Fruit fly (Drosophila melanogaster) whole organism, embryonic: ENCODE data around the gene sdk.
A peak's percentile ranks its signal among the peaks of the same experiment; 100 is the strongest.

ENCODE experiments used
- B-H2 ChIP-seq: fragments of 200-800 bp; sonication (Bioruptor generic); optimal IDR thresholded peaks from 2 replicates; lab custom pipeline; 2018; ENCODE audit warnings: missing biosample characterization, mild to moderate bottlenecking, missing genetic modification characterization
- Bteb2 ChIP-seq: fragments of 200-800 bp; sonication (Bioruptor generic); optimal IDR thresholded peaks from 2 replicates; lab custom pipeline; 2016; ENCODE audit warnings: missing biosample characterization, missing genetic modification characterization
- CG11093 ChIP-seq: fragments of 200-800 bp; sonication (Bioruptor generic); IDR thresholded peaks from 3 replicates; pipeline ENCODE4 v1.3.6; 2022; ENCODE audit warnings: missing biosample characterization, missing genetic modification characterization
- CG12071 ChIP-seq: fragments of 200-800 bp; sonication (Bioruptor generic); optimal IDR thresholded peaks from 3 replicates; lab custom pipeline; 2018; ENCODE audit warnings: missing biosample characterization, mild to moderate bottlenecking, missing genetic modification characterization
- CG1233 ChIP-seq: fragments of 200-800 bp; sonication (Bioruptor generic); optimal IDR thresholded peaks from 4 replicates; lab custom pipeline; 2018; ENCODE audit warnings: missing biosample characterization, mild to moderate bottlenecking, missing genetic modification characterization
- CG13296 ChIP-seq: fragments of 200-800 bp; sonication (Bioruptor generic); optimal IDR thresholded peaks from 3 replicates; lab custom pipeline; 2018; ENCODE audit warnings: missing biosample characterization, mild to moderate bottlenecking, missing genetic modification characterization
- CG14441 ChIP-seq: fragments of 200-800 bp; sonication (Bioruptor generic); IDR thresholded peaks from 2 replicates; pipeline ENCODE4 v1.3.6; 2022; ENCODE audit warnings: missing biosample characterization, missing genetic modification characterization
- CG15696 ChIP-seq: fragments of 200-800 bp; sonication (Bioruptor generic); optimal IDR thresholded peaks from 2 replicates; lab custom pipeline; 2019; ENCODE audit warnings: missing biosample characterization, mild to moderate bottlenecking, missing genetic modification characterization, moderate library complexity
- CG32767 ChIP-seq: fragments of 200-800 bp; sonication (Bioruptor generic); IDR thresholded peaks from 2 replicates; pipeline ENCODE4 v1.3.6; 2022; ENCODE audit warnings: missing biosample characterization, missing genetic modification characterization
- CG33557 ChIP-seq: fragments of 200-800 bp; sonication (Bioruptor generic); optimal IDR thresholded peaks from 2 replicates; lab custom pipeline; 2019; ENCODE audit warnings: missing biosample characterization, mild to moderate bottlenecking, missing genetic modification characterization, moderate library complexity
- CG3838 ChIP-seq: fragments of 200-800 bp; sonication (Bioruptor generic); optimal IDR thresholded peaks from 3 replicates; lab custom pipeline; 2016; ENCODE audit warnings: missing biosample characterization, missing genetic modification characterization
- CG4404 ChIP-seq: fragments of 200-800 bp; sonication (Bioruptor generic); IDR thresholded peaks from 2 replicates; pipeline ENCODE4 v1.3.6; 2022; ENCODE audit warnings: missing biosample characterization, missing genetic modification characterization
- CG7786 ChIP-seq: fragments of 200-800 bp; sonication (Bioruptor generic); optimal IDR thresholded peaks from 2 replicates; lab custom pipeline; 2016; ENCODE audit warnings: missing biosample characterization, missing genetic modification characterization
- CG9727 ChIP-seq: fragments of 200-800 bp; sonication (Bioruptor generic); optimal IDR thresholded peaks from 3 replicates; lab custom pipeline; 2017; ENCODE audit warnings: missing biosample characterization, mild to moderate bottlenecking, missing genetic modification characterization
- Dad ChIP-seq: fragments of 200-800 bp; sonication (Bioruptor generic); optimal IDR thresholded peaks from 3 replicates; lab custom pipeline; 2016; ENCODE audit warnings: missing biosample characterization, missing genetic modification characterization
- Dip2 ChIP-seq: fragments of 200-800 bp; sonication (Bioruptor generic); IDR thresholded peaks from 2 replicates; pipeline ENCODE4 v1.3.6; 2022; ENCODE audit warnings: missing biosample characterization, missing genetic modification characterization
- Dp ChIP-seq: fragments of 200-800 bp; sonication (Bioruptor generic); optimal IDR thresholded peaks from 2 replicates; lab custom pipeline; 2018; ENCODE audit warnings: missing biosample characterization, mild to moderate bottlenecking, missing genetic modification characterization, moderate library complexity
- E2f2 ChIP-seq: fragments of 200-800 bp; sonication (Bioruptor generic); IDR thresholded peaks from 2 replicates; pipeline ENCODE4 v1.3.6; 2022; ENCODE audit warnings: missing biosample characterization, missing genetic modification characterization
- Fer1 ChIP-seq: fragments of 200-800 bp; sonication (Bioruptor generic); optimal IDR thresholded peaks from 2 replicates; lab custom pipeline; 2017; ENCODE audit warnings: missing biosample characterization, mild to moderate bottlenecking, missing genetic modification characterization
- Fer2 ChIP-seq: fragments of 200-800 bp; sonication (Bioruptor generic); optimal IDR thresholded peaks from 2 replicates; lab custom pipeline; 2018; ENCODE audit warnings: missing biosample characterization, mild to moderate bottlenecking, missing genetic modification characterization, moderate library complexity
- Fer3 ChIP-seq: fragments of 200-800 bp; sonication (Bioruptor generic); optimal IDR thresholded peaks from 2 replicates; lab custom pipeline; 2018; ENCODE audit warnings: missing biosample characterization, mild to moderate bottlenecking, missing genetic modification characterization, moderate library complexity
- HLHmδ ChIP-seq: fragments of 200-800 bp; sonication (Bioruptor generic); optimal IDR thresholded peaks from 2 replicates; lab custom pipeline; 2018; ENCODE audit warnings: missing biosample characterization, mild to moderate bottlenecking, missing genetic modification characterization, moderate library complexity
- Hey ChIP-seq: fragments of 200-800 bp; sonication (Bioruptor generic); optimal IDR thresholded peaks from 3 replicates; lab custom pipeline; 2018; ENCODE audit warnings: missing biosample characterization, mild to moderate bottlenecking, missing genetic modification characterization
- Nf-YB ChIP-seq: fragments of 200-800 bp; sonication (Bioruptor generic); optimal IDR thresholded peaks from 3 replicates; lab custom pipeline; 2019; ENCODE audit warnings: missing biosample characterization, mild to moderate bottlenecking, missing genetic modification characterization, moderate library complexity
- Optix ChIP-seq: fragments of 200-800 bp; sonication (Bioruptor generic); IDR thresholded peaks from 3 replicates; pipeline ENCODE4 v1.3.6; 2022; ENCODE audit warnings: missing biosample characterization, missing genetic modification characterization
- PHDP ChIP-seq: fragments of 200-800 bp; sonication (Bioruptor generic); optimal IDR thresholded peaks from 3 replicates; lab custom pipeline; 2018; ENCODE audit warnings: missing biosample characterization, mild to moderate bottlenecking, missing genetic modification characterization, moderate library complexity
- Rfx ChIP-seq: fragments of 200-800 bp; sonication (Bioruptor generic); IDR thresholded peaks from 2 replicates; pipeline ENCODE4 v1.3.6; 2022; ENCODE audit warnings: missing biosample characterization, missing genetic modification characterization
- Rx ChIP-seq: fragments of 200-800 bp; sonication (Bioruptor generic); IDR thresholded peaks from 2 replicates; pipeline ENCODE4 v1.3.6; 2022; ENCODE audit warnings: missing biosample characterization, missing genetic modification characterization
- Ssrp ChIP-seq: fragments of 200-800 bp; sonication (Bioruptor generic); optimal IDR thresholded peaks from 2 replicates; lab custom pipeline; 2018; ENCODE audit warnings: missing biosample characterization, mild to moderate bottlenecking, missing genetic modification characterization, moderate library complexity
- al ChIP-seq: fragments of 200-800 bp; sonication (Bioruptor generic); IDR thresholded peaks from 2 replicates; pipeline ENCODE4 v1.3.6; 2022; ENCODE audit warnings: missing biosample characterization, missing genetic modification characterization
- ara ChIP-seq: fragments of 200-800 bp; sonication (Bioruptor generic); IDR thresholded peaks from 2 replicates; pipeline ENCODE4 v1.3.6; 2022; ENCODE audit warnings: missing biosample characterization, missing genetic modification characterization
- bab2 ChIP-seq: fragments of 200-800 bp; sonication (Bioruptor generic); optimal IDR thresholded peaks from 2 replicates; lab custom pipeline; 2016; ENCODE audit warnings: missing biosample characterization, missing genetic modification characterization
- bigmax ChIP-seq: fragments of 200-800 bp; sonication (Bioruptor generic); optimal IDR thresholded peaks from 2 replicates; lab custom pipeline; 2018; ENCODE audit warnings: missing biosample characterization, mild to moderate bottlenecking, missing genetic modification characterization
- chinmo ChIP-seq: fragments of 200-800 bp; sonication (Bioruptor generic); IDR thresholded peaks from 4 replicates; pipeline ENCODE4 v1.3.6; 2022; ENCODE audit warnings: missing biosample characterization, missing genetic modification characterization; ENCODE audit not compliant: partially characterized antibody
- fd3F ChIP-seq: fragments of 200-800 bp; sonication (Bioruptor generic); optimal IDR thresholded peaks from 2 replicates; lab custom pipeline; 2018; ENCODE audit warnings: missing biosample characterization, mild to moderate bottlenecking, missing genetic modification characterization, moderate library complexity
- h ChIP-seq: fragments of >200 bp; optimal IDR thresholded peaks from 2 replicates; lab custom pipeline; 2017
- hb ChIP-seq: fragments of 200-800 bp; sonication (Bioruptor generic); IDR thresholded peaks from 3 replicates; pipeline ENCODE4 v1.3.6; 2022; ENCODE audit warnings: missing biosample characterization, missing genetic modification characterization; ENCODE audit not compliant: partially characterized antibody
- hkb ChIP-seq, 2 experiments: fragments of 200-800 bp in 1 of 2; fragments of >200 bp in 1 of 2; sonication (Bioruptor generic) in 1 of 2; IDR thresholded peaks in 1 of 2; optimal IDR thresholded peaks in 1 of 2; 2 replicates each; pipeline versions ENCODE4 v1.3.6 to Lab custom; 2017 to 2022; ENCODE audit warnings: missing biosample characterization in 1 of 2, missing genetic modification characterization in 1 of 2
- kni ChIP-seq: fragments of 200-800 bp; sonication (Bioruptor generic); optimal IDR thresholded peaks from 3 replicates; lab custom pipeline; 2017; ENCODE audit warnings: mild to moderate bottlenecking, missing biosample characterization, missing genetic modification reagents, missing genetic modification characterization
- lbe ChIP-seq: fragments of 200-800 bp; sonication (Bioruptor generic); optimal IDR thresholded peaks from 2 replicates; lab custom pipeline; 2016; ENCODE audit warnings: missing biosample characterization, mild to moderate bottlenecking, missing genetic modification characterization
- onecut ChIP-seq: fragments of 200-800 bp; sonication (Bioruptor generic); IDR thresholded peaks from 2 replicates; pipeline ENCODE4 v1.3.6; 2022; ENCODE audit warnings: missing biosample characterization, missing genetic modification characterization
- phol ChIP-seq: fragments of 200-800 bp; sonication (Bioruptor generic); optimal IDR thresholded peaks from 3 replicates; lab custom pipeline; 2018; ENCODE audit warnings: missing biosample characterization, mild to moderate bottlenecking, missing genetic modification characterization, moderate library complexity
- ranshi ChIP-seq: fragments of 200-800 bp; sonication (Bioruptor generic); IDR thresholded peaks from 2 replicates; pipeline ENCODE4 v1.3.6; 2022; ENCODE audit warnings: missing biosample characterization, missing genetic modification characterization
- ro ChIP-seq: fragments of 200-800 bp; sonication (Bioruptor generic); IDR thresholded peaks from 2 replicates; pipeline ENCODE4 v1.3.6; 2022; ENCODE audit warnings: missing biosample characterization, missing genetic modification characterization
- slbo ChIP-seq: fragments of 200-800 bp; sonication (Bioruptor generic); IDR thresholded peaks from 2 replicates; pipeline ENCODE4 v1.3.6; 2022; ENCODE audit warnings: missing biosample characterization, missing genetic modification characterization
- ttk ChIP-seq: fragments of 200-800 bp; sonication (Bioruptor generic); IDR thresholded peaks from 2 replicates; pipeline ENCODE4 v2.1.2; 2022; ENCODE audit warnings: missing biosample characterization, missing genetic modification characterization
- unc-4 ChIP-seq: fragments of 200-800 bp; sonication (Bioruptor generic); IDR thresholded peaks from 2 replicates; pipeline ENCODE4 v1.3.6; 2022; ENCODE audit warnings: missing biosample characterization, missing genetic modification characterization; ENCODE audit not compliant: partially characterized antibody
- unpg ChIP-seq: fragments of 200-800 bp; sonication (Bioruptor generic); optimal IDR thresholded peaks from 3 replicates; lab custom pipeline; 2018; ENCODE audit warnings: missing biosample characterization, mild to moderate bottlenecking, missing genetic modification characterization, moderate library complexity
- yki ChIP-seq: fragments of >200 bp; optimal IDR thresholded peaks from 3 replicates; lab custom pipeline; 2018
- zen ChIP-seq: fragments of 200-800 bp; sonication (Bioruptor generic); optimal IDR thresholded peaks from 3 replicates; lab custom pipeline; 2018; ENCODE audit warnings: missing biosample characterization, mild to moderate bottlenecking, missing genetic modification characterization, moderate library complexity
- zen2 ChIP-seq: fragments of 200-800 bp; sonication (Bioruptor generic); IDR thresholded peaks from 3 replicates; pipeline ENCODE4 v1.3.6; 2022; ENCODE audit warnings: missing biosample characterization, missing genetic modification characterization; ENCODE audit not compliant: partially characterized antibody

Gene sdk

dm6 chrX:796397-796989 is 109.9 kb downstream of the sdk start (continued):
- TF ChIP-seq onecut (GFP tag; lab: Robert Waterston, UW), result no peak
- no peak for TF ChIP-seq Hey
- TF ChIP-seq bigmax, result no peak
- TF ChIP-seq chinmo, result peak; percentile 96
- TF ChIP-seq fd3F, result no peak
- TF ChIP-seq CG1233 (GFP tag; lab: Kevin White, UChicago), result no peak
- peak; percentile 93 for TF ChIP-seq unc-4 (GFP tag; lab: Robert Waterston, UW)
- no peak for TF ChIP-seq al (GFP tag; lab: Robert Waterston, UW)
- TF ChIP-seq phol, result peak; percentile 91
- TF ChIP-seq CG15696 (tag; lab: Kevin White, UChicago), result no peak
- peak; percentile 88 for TF ChIP-seq hb (GFP tag; lab: Robert Waterston, UW)
- no peak for TF ChIP-seq bab2 (GFP tag; lab: Kevin White, UChicago)
- TF ChIP-seq ranshi (GFP tag; lab: Robert Waterston, UW), result 0 out of 2 replicates have a peak, but pooled peaks have one; percentile 15
- TF ChIP-seq Optix (GFP tag; lab: Robert Waterston, UW), result no peak
- no peak for TF ChIP-seq ro
- no peak for TF ChIP-seq Dp
- no peak for TF ChIP-seq ttk (GFP tag; lab: Robert Waterston, UW)
- TF ChIP-seq B-H2, result peak; percentile 47
- TF ChIP-seq Fer2 (tag; lab: Kevin White, UChicago), result no peak
- no peak for TF ChIP-seq Rx (GFP tag; lab: Robert Waterston, UW)
- peak; percentile 41 for TF ChIP-seq HLHmδ (GFP tag; lab: Kevin White, UChicago)
- no peak for TF ChIP-seq hkb (optimal IDR thresholded peaks at IDR 0.05; lab: Kevin White, UChicago)
- TF ChIP-seq hkb (GFP tag; IDR thresholded peaks at IDR 0.05; lab: Robert Waterston, UW), result no peak
- TF ChIP-seq CG33557 (GFP tag; lab: Kevin White, UChicago), result no peak
- no peak for TF ChIP-seq CG7786 (GFP tag; lab: Kevin White, UChicago)
- TF ChIP-seq PHDP (tag; lab: Kevin White, UChicago), result no peak
- TF ChIP-seq Fer1 (GFP tag; lab: Kevin White, UChicago), result peak; percentile 5
- TF ChIP-seq CG11093, result no peak
- TF ChIP-seq CG14441 (GFP tag; lab: Robert Waterston, UW), result no peak
- TF ChIP-seq lbe (GFP tag; lab: Kevin White, UChicago), result peak; percentile 46
- TF ChIP-seq yki (lab: Kevin White, UChicago), result no peak
- TF ChIP-seq CG32767 (GFP tag; lab: Robert Waterston, UW), result no peak
- TF ChIP-seq h (lab: Kevin White, UChicago), result no peak
- peak; percentile 43; the same call in 1 of the 2 replicates for TF ChIP-seq slbo (GFP tag; lab: Robert Waterston, UW)
- TF ChIP-seq Ssrp (tag; lab: Kevin White, UChicago), result no peak
- peak; percentile 22; the same call in 1 of the 2 replicates for TF ChIP-seq E2f2 (GFP tag; lab: Robert Waterston, UW)
- no peak for TF ChIP-seq Dip2
- peak; percentile 8 for TF ChIP-seq CG13296 (GFP tag; lab: Kevin White, UChicago)
- TF ChIP-seq CG12071, result no peak
- TF ChIP-seq ara, result no peak
- no peak for TF ChIP-seq Dad
- no peak for TF ChIP-seq unpg (GFP tag; lab: Kevin White, UChicago)
- peak; percentile 98 for TF ChIP-seq Nf-YB (GFP tag; lab: Kevin White, UChicago)
- TF ChIP-seq CG3838, result no peak
- TF ChIP-seq Fer3, result no peak
- TF ChIP-seq zen2, result peak; percentile 98
- peak; percentile 71 for TF ChIP-seq Rfx (GFP tag; lab: Robert Waterston, UW)
- TF ChIP-seq CG9727 (GFP tag; lab: Kevin White, UChicago), result peak; percentile 2
- TF ChIP-seq Bteb2 (GFP tag; lab: Kevin White, UChicago), result no peak
- peak; percentile 91 for TF ChIP-seq kni (GFP tag; lab: Kevin White, UChicago)
- TF ChIP-seq zen (tag; lab: Kevin White, UChicago), result no peak
- TF ChIP-seq CG4404 (GFP tag; lab: Robert Waterston, UW), result no peak
